Fruit fly (Drosophila melanogaster) whole organism, embryonic: Measurements from ENCODE around the gene Lst8.

Experiments used
- CG10431 ChIP-seq: fragments of 200-800 bp; sonication (Bioruptor generic); optimal IDR thresholded peaks from 3 replicates; lab custom pipeline; 2018; ENCODE audit warnings: missing biosample characterization, mild to moderate bottlenecking, missing genetic modification characterization
- CG10654 ChIP-seq: fragments of 200-800 bp; sonication (Bioruptor generic); optimal IDR thresholded peaks from 2 replicates; lab custom pipeline; 2016; ENCODE audit warnings: missing biosample characterization, missing genetic modification characterization
- CG10979 ChIP-seq: fragments of 200-800 bp; sonication (Bioruptor generic); optimal IDR thresholded peaks from 2 replicates; lab custom pipeline; 2018; ENCODE audit warnings: missing biosample characterization, mild to moderate bottlenecking, missing genetic modification characterization, moderate library complexity
- CG12299 ChIP-seq: fragments of 200-800 bp; sonication (Bioruptor generic); optimal IDR thresholded peaks from 2 replicates; lab custom pipeline; 2018; ENCODE audit warnings: missing biosample characterization, mild to moderate bottlenecking, missing genetic modification characterization
- CG12659 ChIP-seq: fragments of 200-800 bp; sonication (Bioruptor generic); optimal IDR thresholded peaks from 3 replicates; lab custom pipeline; 2017; ENCODE audit warnings: mild to moderate bottlenecking, missing biosample characterization, missing genetic modification reagents, missing genetic modification characterization
- CG12769 ChIP-seq: fragments of 200-800 bp; sonication (Bioruptor generic); optimal IDR thresholded peaks from 2 replicates; lab custom pipeline; 2019; ENCODE audit warnings: missing biosample characterization, mild to moderate bottlenecking, missing genetic modification characterization, moderate library complexity
- CG13287 ChIP-seq: fragments of 200-800 bp; sonication (Bioruptor generic); IDR thresholded peaks from 2 replicates; pipeline ENCODE4 v1.3.6; 2022; ENCODE audit warnings: missing biosample characterization, missing genetic modification characterization; ENCODE audit not compliant: partially characterized antibody
- CG16815 ChIP-seq: fragments of 200-800 bp; sonication (Bioruptor generic); optimal IDR thresholded peaks from 3 replicates; lab custom pipeline; 2017; ENCODE audit warnings: missing biosample characterization, mild to moderate bottlenecking, missing genetic modification characterization
- CG18011 ChIP-seq: fragments of 200-800 bp; sonication (Bioruptor generic); optimal IDR thresholded peaks from 2 replicates; lab custom pipeline; 2017; ENCODE audit warnings: missing biosample characterization, missing genetic modification characterization, mild to moderate bottlenecking, moderate library complexity, missing genotype
- CG2120 ChIP-seq: fragments of 200-800 bp; sonication (Bioruptor generic); optimal IDR thresholded peaks from 3 replicates; lab custom pipeline; 2016; ENCODE audit warnings: missing biosample characterization, missing genetic modification characterization
- CG31388 ChIP-seq: fragments of 200-800 bp; sonication (Bioruptor generic); optimal IDR thresholded peaks from 2 replicates; lab custom pipeline; 2016; ENCODE audit warnings: missing biosample characterization, missing genetic modification characterization
- CG31441 ChIP-seq: fragments of 200-800 bp; sonication (Bioruptor generic); IDR thresholded peaks from 2 replicates; pipeline ENCODE4 v1.3.6; 2022; ENCODE audit warnings: missing biosample characterization, missing genetic modification characterization
- CG32772 ChIP-seq: fragments of 200-800 bp; sonication (Bioruptor generic); IDR thresholded peaks from 2 replicates; pipeline ENCODE4 v1.3.6; 2022; ENCODE audit warnings: missing biosample characterization, missing genetic modification characterization
- CG3838 ChIP-seq: fragments of 200-800 bp; sonication (Bioruptor generic); optimal IDR thresholded peaks from 3 replicates; lab custom pipeline; 2016; ENCODE audit warnings: missing biosample characterization, missing genetic modification characterization
- CG3847 ChIP-seq: fragments of 200-800 bp; sonication (Bioruptor generic); IDR thresholded peaks from 2 replicates; pipeline ENCODE4 v1.3.6; 2022; ENCODE audit warnings: missing biosample characterization, missing genetic modification characterization
- CG4617 ChIP-seq: fragments of 200-800 bp; sonication (Bioruptor generic); optimal IDR thresholded peaks from 3 replicates; lab custom pipeline; 2016; ENCODE audit warnings: missing biosample characterization, missing genetic modification characterization, borderline replicate concordance
- CG4730 ChIP-seq: fragments of 200-800 bp; sonication (Bioruptor generic); IDR thresholded peaks from 2 replicates; pipeline ENCODE4 v1.3.6; 2022; ENCODE audit warnings: missing biosample characterization, missing genetic modification characterization
- CG5245 ChIP-seq: fragments of 200-800 bp; sonication (Bioruptor generic); optimal IDR thresholded peaks from 3 replicates; lab custom pipeline; 2016; ENCODE audit warnings: missing biosample characterization, missing genetic modification characterization
- CG8359 ChIP-seq: fragments of 200-800 bp; sonication (Bioruptor generic); optimal IDR thresholded peaks from 2 replicates; lab custom pipeline; 2017; ENCODE audit warnings: missing biosample characterization, mild to moderate bottlenecking, missing genetic modification characterization, borderline replicate concordance
- CG8924 ChIP-seq: fragments of 200-800 bp; optimal IDR thresholded peaks from 3 replicates; lab custom pipeline; 2019; ENCODE audit warnings: missing biosample characterization, mild to moderate bottlenecking, missing genetic modification characterization, moderate library complexity
- CG9932 ChIP-seq: fragments of 200-800 bp; sonication (Bioruptor generic); IDR thresholded peaks from 2 replicates; pipeline ENCODE4 v1.3.6; 2022; ENCODE audit warnings: missing biosample characterization, missing genetic modification characterization
- Dip2 ChIP-seq: fragments of 200-800 bp; sonication (Bioruptor generic); IDR thresholded peaks from 2 replicates; pipeline ENCODE4 v1.3.6; 2022; ENCODE audit warnings: missing biosample characterization, missing genetic modification characterization
- HLHmδ ChIP-seq: fragments of 200-800 bp; sonication (Bioruptor generic); optimal IDR thresholded peaks from 2 replicates; lab custom pipeline; 2018; ENCODE audit warnings: missing biosample characterization, mild to moderate bottlenecking, missing genetic modification characterization, moderate library complexity
- NC2α ChIP-seq: fragments of 200-800 bp; sonication (Bioruptor generic); optimal IDR thresholded peaks from 2 replicates; lab custom pipeline; 2016; ENCODE audit warnings: missing biosample characterization, missing genetic modification characterization
- Nf-YB ChIP-seq: fragments of 200-800 bp; sonication (Bioruptor generic); optimal IDR thresholded peaks from 3 replicates; lab custom pipeline; 2019; ENCODE audit warnings: missing biosample characterization, mild to moderate bottlenecking, missing genetic modification characterization, moderate library complexity
- Sry-β ChIP-seq: fragments of 200-800 bp; sonication (Bioruptor generic); optimal IDR thresholded peaks from 2 replicates; lab custom pipeline; 2018; ENCODE audit warnings: missing biosample characterization, mild to moderate bottlenecking, missing genetic modification characterization, moderate library complexity
- bbx ChIP-seq: fragments of 200-800 bp; sonication (Bioruptor generic); IDR thresholded peaks from 2 replicates; pipeline ENCODE4 v1.3.6; 2022; ENCODE audit warnings: missing biosample characterization, missing genetic modification characterization; ENCODE audit not compliant: partially characterized antibody
- bcd ChIP-seq: fragments of 200-800 bp; sonication (Bioruptor generic); optimal IDR thresholded peaks from 2 replicates; lab custom pipeline; 2017; ENCODE audit warnings: missing biosample characterization, mild to moderate bottlenecking, missing genetic modification characterization
- bsh ChIP-seq, 2 experiments: fragments of 200-800 bp; sonication (Bioruptor generic); optimal IDR thresholded peaks; 2 replicates each; lab custom pipeline; 2017 to 2018; ENCODE audit warnings: mild to moderate bottlenecking in 2 of 2, missing biosample characterization in 2 of 2, missing genetic modification characterization in 2 of 2, moderate library complexity in 1 of 2
- cg ChIP-seq: fragments of 200-800 bp; sonication (Bioruptor generic); optimal IDR thresholded peaks from 3 replicates; lab custom pipeline; 2019; ENCODE audit warnings: missing biosample characterization, mild to moderate bottlenecking, missing genetic modification characterization, moderate library complexity
- dm ChIP-seq: fragments of 200-800 bp; sonication (Bioruptor generic); optimal IDR thresholded peaks from 3 replicates; lab custom pipeline; 2016; ENCODE audit warnings: missing biosample characterization, missing genetic modification characterization
- dmrt99B ChIP-seq: fragments of 200-800 bp; sonication (Bioruptor generic); optimal IDR thresholded peaks from 2 replicates; lab custom pipeline; 2018; ENCODE audit warnings: missing biosample characterization, mild to moderate bottlenecking, missing genetic modification characterization, moderate library complexity
- fd96Cb ChIP-seq: fragments of 200-800 bp; sonication (Bioruptor generic); optimal IDR thresholded peaks from 2 replicates; lab custom pipeline; 2018; ENCODE audit warnings: missing biosample characterization, mild to moderate bottlenecking, missing genetic modification characterization, moderate library complexity
- gsb-n ChIP-seq: fragments of 200-800 bp; sonication (Bioruptor generic); optimal IDR thresholded peaks from 3 replicates; lab custom pipeline; 2018; ENCODE audit warnings: missing biosample characterization, mild to moderate bottlenecking, missing genetic modification characterization
- hkb ChIP-seq, 2 experiments: fragments of 200-800 bp in 1 of 2; fragments of >200 bp in 1 of 2; sonication (Bioruptor generic) in 1 of 2; IDR thresholded peaks in 1 of 2; optimal IDR thresholded peaks in 1 of 2; 2 replicates each; pipeline versions ENCODE4 v1.3.6 to Lab custom; 2017 to 2022; ENCODE audit warnings: missing biosample characterization in 1 of 2, missing genetic modification characterization in 1 of 2
- klu ChIP-seq: fragments of 200-800 bp; sonication (Bioruptor generic); IDR thresholded peaks from 2 replicates; pipeline ENCODE4 v1.3.6; 2022; ENCODE audit warnings: missing biosample characterization, missing genetic modification characterization
- lmd ChIP-seq: fragments of 200-800 bp; sonication (Bioruptor generic); IDR thresholded peaks from 2 replicates; pipeline ENCODE4 v1.3.6; 2022; ENCODE audit warnings: missing biosample characterization, missing genetic modification characterization
- nerfin-1 ChIP-seq: fragments of 200-800 bp; sonication (Bioruptor generic); optimal IDR thresholded peaks from 3 replicates; lab custom pipeline; 2019; ENCODE audit warnings: missing biosample characterization, mild to moderate bottlenecking, missing genetic modification characterization, moderate library complexity
- nmo ChIP-seq: fragments of 200-800 bp; sonication (Bioruptor generic); optimal IDR thresholded peaks from 2 replicates; lab custom pipeline; 2018; ENCODE audit warnings: missing biosample characterization, mild to moderate bottlenecking, missing genetic modification characterization, moderate library complexity
- phol ChIP-seq: fragments of 200-800 bp; sonication (Bioruptor generic); optimal IDR thresholded peaks from 3 replicates; lab custom pipeline; 2018; ENCODE audit warnings: missing biosample characterization, mild to moderate bottlenecking, missing genetic modification characterization, moderate library complexity
- salm ChIP-seq: fragments of 200-800 bp; sonication (Bioruptor generic); optimal IDR thresholded peaks from 2 replicates; lab custom pipeline; 2018; ENCODE audit warnings: missing biosample characterization, mild to moderate bottlenecking, missing genetic modification characterization
- sc ChIP-seq, 3 experiments: fragments of >200 bp in 2 of 3; fragments of 200-800 bp in 1 of 3; sonication (Bioruptor generic) in 1 of 3; optimal IDR thresholded peaks; 2 replicates in 2 of 3; 3 replicates in 1 of 3; lab custom pipeline; 2017; ENCODE audit warnings: mild to moderate bottlenecking in 1 of 3, missing biosample characterization in 1 of 3, missing genetic modification characterization in 1 of 3, missing genetic modification reagents in 1 of 3
- sd ChIP-seq: fragments of 200-800 bp; sonication (Bioruptor generic); optimal IDR thresholded peaks from 3 replicates; lab custom pipeline; 2018; ENCODE audit warnings: missing biosample characterization, mild to moderate bottlenecking, missing genetic modification characterization, moderate library complexity
- stc ChIP-seq: fragments of 200-800 bp; sonication (Bioruptor generic); IDR thresholded peaks from 2 replicates; pipeline ENCODE4 v1.3.6; 2022; ENCODE audit warnings: missing biosample characterization, missing genetic modification characterization
- vnd ChIP-seq: fragments of 200-800 bp; sonication (Bioruptor generic); IDR thresholded peaks from 3 replicates; pipeline ENCODE4 v1.3.6; 2022; ENCODE audit warnings: missing biosample characterization, missing genetic modification characterization; ENCODE audit not compliant: partially characterized antibody
- zen2 ChIP-seq: fragments of 200-800 bp; sonication (Bioruptor generic); IDR thresholded peaks from 3 replicates; pipeline ENCODE4 v1.3.6; 2022; ENCODE audit warnings: missing biosample characterization, missing genetic modification characterization; ENCODE audit not compliant: partially characterized antibody
- zfh2 ChIP-seq: fragments of 200-800 bp; sonication (Bioruptor generic); optimal IDR thresholded peaks from 2 replicates; lab custom pipeline; 2016; ENCODE audit warnings: missing biosample characterization, missing genetic modification characterization

Lst8 gene

DNA sequence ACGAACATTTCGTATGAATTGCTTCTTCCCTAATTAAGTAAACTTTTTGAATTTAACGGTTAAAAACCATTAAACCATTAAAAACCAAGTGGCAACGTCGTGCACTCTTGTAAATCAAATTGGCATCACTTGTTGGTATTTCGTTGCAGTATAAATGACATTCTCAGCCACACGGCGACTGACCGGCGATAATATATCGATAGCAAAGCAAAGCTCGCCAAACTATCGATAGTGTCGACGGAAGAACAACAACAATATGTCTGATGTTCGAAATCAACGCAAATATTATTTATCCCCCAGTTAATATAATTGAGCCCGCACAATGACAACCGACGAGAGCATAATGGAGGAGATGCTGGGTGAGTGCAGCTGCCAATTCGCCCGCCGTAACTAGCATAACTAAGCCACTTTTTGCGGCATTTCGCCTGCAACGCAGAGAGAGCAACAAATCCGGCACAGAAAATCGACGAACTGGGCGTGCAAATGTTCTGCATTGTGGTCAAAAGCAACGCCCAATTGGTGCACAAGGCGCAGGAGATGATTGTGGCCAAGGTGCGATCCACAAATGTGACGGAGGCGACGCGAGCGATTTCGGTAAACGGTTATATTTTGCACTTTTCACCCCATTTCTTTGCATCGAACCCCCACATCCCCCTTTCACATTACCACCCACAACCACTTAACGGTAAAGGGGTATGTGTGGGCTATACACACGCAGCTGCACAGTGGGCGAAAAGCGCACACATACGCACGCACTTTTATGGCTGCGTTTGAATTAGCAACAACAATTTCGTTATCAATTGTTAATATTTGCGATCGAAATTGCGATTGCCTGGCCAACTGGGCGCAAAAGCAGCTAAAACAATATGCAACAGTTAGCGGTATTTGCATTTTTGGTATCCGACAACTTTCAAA, 4.7 kb downstream of the Lst8 start, which contains the start of gene Gga (continued):
- TF ChIP-seq lmd = no peak
- TF ChIP-seq CG16815 (GFP tag; lab: Kevin White, UChicago) = no peak
- no peak for TF ChIP-seq NC2α (GFP tag; lab: Kevin White, UChicago)
- no peak; the same call in 1 of the 2 replicates for TF ChIP-seq CG9932 (GFP tag; lab: Robert Waterston, UW)
- TF ChIP-seq Sry-β = no peak
- TF ChIP-seq dm = no peak
- no peak for TF ChIP-seq HLHmδ (GFP tag; lab: Kevin White, UChicago)
- TF ChIP-seq CG8924 (tag; lab: Kevin White, UChicago) = no peak
- no peak for TF ChIP-seq CG8359 (GFP tag; lab: Kevin White, UChicago)
- TF ChIP-seq dmrt99B (tag; lab: Kevin White, UChicago) = no peak
- no peak for TF ChIP-seq bcd (GFP tag; lab: Kevin White, UChicago)
- no peak for TF ChIP-seq hkb (optimal IDR thresholded peaks at IDR 0.05; lab: Kevin White, UChicago)
- no peak for TF ChIP-seq hkb (GFP tag; IDR thresholded peaks at IDR 0.05; lab: Robert Waterston, UW)
- TF ChIP-seq nerfin-1 (tag; lab: Kevin White, UChicago) = no peak
- peak; percentile 91 for TF ChIP-seq CG13287 (GFP tag; lab: Robert Waterston, UW)
- no peak for TF ChIP-seq CG2120 (GFP tag; lab: Kevin White, UChicago)
- no peak for TF ChIP-seq fd96Cb (tag; lab: Kevin White, UChicago)
- peak; percentile 65 for TF ChIP-seq phol
- no peak for TF ChIP-seq Nf-YB (GFP tag; lab: Kevin White, UChicago)
- TF ChIP-seq CG4730 (GFP tag; lab: Robert Waterston, UW) = no peak
- TF ChIP-seq stc (GFP tag; lab: Robert Waterston, UW) = no peak
- no peak for TF ChIP-seq CG12299 (tag; lab: Kevin White, UChicago)
- TF ChIP-seq zen2 (GFP tag; lab: Robert Waterston, UW) = peak; percentile 86
- no peak for TF ChIP-seq CG10979 (tag; lab: Kevin White, UChicago)
- TF ChIP-seq CG12659 (GFP tag; lab: Kevin White, UChicago) = peak; percentile 50
- TF ChIP-seq CG5245 = no peak
- no peak for TF ChIP-seq klu (GFP tag; lab: Robert Waterston, UW)
- TF ChIP-seq bbx = peak; percentile 94
- TF ChIP-seq nmo (GFP tag; lab: Kevin White, UChicago) = no peak
- TF ChIP-seq gsb-n (tag; lab: Kevin White, UChicago) = no peak
- no peak for TF ChIP-seq CG10431 (GFP tag; lab: Kevin White, UChicago)
- TF ChIP-seq vnd (GFP tag; lab: Robert Waterston, UW) = peak; percentile 75
- TF ChIP-seq salm (tag; lab: Kevin White, UChicago) = no peak
- TF ChIP-seq Dip2 (GFP tag; lab: Robert Waterston, UW) = no peak
- no peak for TF ChIP-seq CG31388 (GFP tag; lab: Kevin White, UChicago)
- no peak for TF ChIP-seq CG10654 (GFP tag; lab: Kevin White, UChicago)
- TF ChIP-seq CG32772 = no peak
- TF ChIP-seq zfh2 = no peak
- TF ChIP-seq bsh (GFP tag; optimal IDR thresholded peaks at IDR 0.05; lab: Kevin White, UChicago) = no peak
- no peak for TF ChIP-seq CG3838 (GFP tag; lab: Kevin White, UChicago)
- TF ChIP-seq CG31441 = no peak
- TF ChIP-seq sd = peak; percentile 19
- TF ChIP-seq sc (optimal IDR thresholded peaks at IDR 0.05; lab: Kevin White, UChicago) = no peak
- TF ChIP-seq sc (GFP tag; optimal IDR thresholded peaks at IDR 0.05; lab: Kevin White, UChicago) = no peak
- no peak for TF ChIP-seq CG12769 (tag; lab: Kevin White, UChicago)
- peak; percentile 54 for TF ChIP-seq cg (GFP tag; lab: Kevin White, UChicago)
- no peak for TF ChIP-seq CG4617 (GFP tag; lab: Kevin White, UChicago)
- no peak for TF ChIP-seq CG18011
- TF ChIP-seq CG3847 (GFP tag; lab: Robert Waterston, UW) = peak; percentile 68
